Fruit fly (Drosophila melanogaster) S2 (cell line): Measurements from ENCODE around the gene CG15330.

Experiments
- CG8478 ChIP-seq: fragments of >200 bp; optimal IDR thresholded peaks from 2 replicates; lab custom pipeline; 2018
- CTCF ChIP-seq, 2 experiments: fragments of >200 bp; optimal IDR thresholded peaks; 2 replicates each; lab custom pipeline; 2018

DNA sequence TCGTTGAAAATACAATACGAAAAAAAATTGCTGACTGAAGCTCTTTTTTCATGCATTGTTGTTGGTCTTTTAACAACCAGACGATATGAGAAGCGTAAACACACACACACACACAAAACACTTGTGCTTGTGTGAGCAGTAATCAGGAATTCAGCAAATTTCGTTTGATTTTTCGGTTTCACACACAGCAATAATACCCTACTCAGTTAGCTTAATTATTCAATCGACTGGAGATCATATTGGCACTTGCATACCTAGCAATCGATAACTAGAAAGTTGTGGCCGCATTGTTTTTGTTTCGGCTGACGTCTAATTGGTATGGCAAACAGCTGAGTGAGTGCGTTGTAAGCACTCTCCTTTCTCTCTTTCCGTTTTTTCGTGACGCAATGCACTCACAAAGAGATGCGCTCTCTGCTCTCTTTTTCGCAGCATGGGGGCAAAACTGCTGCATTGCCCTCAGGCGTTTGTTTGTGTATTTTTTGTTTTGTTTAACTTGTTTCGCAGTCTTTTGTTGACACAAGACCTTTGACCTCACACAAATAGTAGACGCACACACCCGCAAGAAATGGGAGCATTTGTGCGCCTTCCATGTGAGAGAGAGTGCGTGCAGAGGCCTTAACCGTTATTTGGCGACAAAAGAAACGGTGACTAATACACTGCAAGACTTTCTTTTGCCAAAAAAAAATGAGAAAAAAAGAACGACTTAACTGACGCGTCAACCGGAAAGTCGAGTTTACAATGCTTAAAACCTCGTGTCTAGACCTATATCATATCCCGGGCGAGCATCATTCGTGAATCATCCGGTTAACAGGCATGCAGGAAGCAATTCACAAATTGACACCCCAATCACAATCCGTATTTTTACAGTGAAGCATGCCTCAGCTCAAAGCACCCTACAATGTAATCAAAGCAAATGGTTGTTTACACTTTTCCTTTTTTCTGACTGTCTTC, 10.8 kb upstream of the CG15330 start:
- no peak for TF ChIP-seq CTCF (optimal IDR thresholded peaks at IDR 0.05; lab: Kevin White, UChicago)
- no peak for TF ChIP-seq CG8478 (lab: Kevin White, UChicago)
